Fruit fly (Drosophila melanogaster): ENCODE data around the gene CG34155.

CG34155 gene

dm6 chr3R:30564479-30564878 lies 4.5 kb upstream of the CG34155 start:
- TF ChIP-seq CG9817 (tag; optimal IDR thresholded peaks at IDR 0.05) (no peak), CG10147 (GFP tag; optimal IDR thresholded peaks at IDR 0.05) (no peak), CG2120 (GFP tag; optimal IDR thresholded peaks at IDR 0.05) (peak; percentile 41), Nf-YB (GFP tag; optimal IDR thresholded peaks at IDR 0.05) (no peak), Dfd (GFP tag; optimal IDR thresholded peaks at IDR 0.05) (no peak), CG11504 (tag; optimal IDR thresholded peaks at IDR 0.05) (peak; percentile 7), pan (optimal IDR thresholded peaks at IDR 0.05) (no peak), pan (GFP tag; optimal IDR thresholded peaks at IDR 0.05 in 1 of 2, IDR thresholded peaks at IDR 0.05 in 1 of 2) (peak in 1 of 2 experiments; percentile 14), seq (GFP tag; IDR thresholded peaks at IDR 0.05) (0 out of 2 replicates have a peak, but pooled peaks have one; percentile 9), CG32532 (GFP tag; IDR thresholded peaks at IDR 0.05) (peak; percentile 31; the same call in 1 of the 2 replicates), nerfin-2 (GFP tag; IDR thresholded peaks at IDR 0.05; ENCODE audit: partially characterized antibody) (no peak), CG13424 (tag; optimal IDR thresholded peaks at IDR 0.05) (no peak), row (GFP tag; IDR thresholded peaks at IDR 0.05) (peak; percentile 36; the same call in 1 of the 3 replicates), chn (GFP tag; optimal IDR thresholded peaks at IDR 0.05) (no peak), ci (GFP tag; IDR thresholded peaks at IDR 0.05) (no peak), CG3163 (GFP tag; optimal IDR thresholded peaks at IDR 0.05) (no peak), Blimp-1 (GFP tag; optimal IDR thresholded peaks at IDR 0.05) (no peak), CG15269 (tag; optimal IDR thresholded peaks at IDR 0.05) (peak; percentile 24), Lhr (GFP tag; optimal IDR thresholded peaks at IDR 0.05) (no peak), Sin3A (optimal IDR thresholded peaks at IDR 0.05) (no peak), CG15479 (GFP tag; optimal IDR thresholded peaks at IDR 0.05) (no peak), Drgx (GFP tag; IDR thresholded peaks at IDR 0.05) (peak; percentile 29; the same call in 1 of the 2 replicates), Rfx (GFP tag; IDR thresholded peaks at IDR 0.05) (peak; percentile 36; the same call in 1 of the 2 replicates), CG11695 (GFP tag; IDR thresholded peaks at IDR 0.05) (peak; percentile 76), gem (tag; optimal IDR thresholded peaks at IDR 0.05) (peak; percentile 22), cato (GFP tag; optimal IDR thresholded peaks at IDR 0.05; ENCODE audit: borderline replicate concordance) (no peak), Meics (GFP tag; optimal IDR thresholded peaks at IDR 0.05) (peak; percentile 35), lab (GFP tag; optimal IDR thresholded peaks at IDR 0.05) (peak; percentile 23), Atf-2 (GFP tag; optimal IDR thresholded peaks at IDR 0.05) (no peak), CG9215 (GFP tag; IDR thresholded peaks at IDR 0.05) (no peak), Ada2b (GFP tag; IDR thresholded peaks at IDR 0.05) (no peak), CG31365 (tag; optimal IDR thresholded peaks at IDR 0.05) (no peak), CG2199 (GFP tag; IDR thresholded peaks at IDR 0.05) (no peak), bsh (GFP tag; optimal IDR thresholded peaks at IDR 0.05) (no peak), phol (tag; optimal IDR thresholded peaks at IDR 0.05) (no peak), CG2678 (tag; optimal IDR thresholded peaks at IDR 0.05) (peak; percentile 37), crc (GFP tag; optimal IDR thresholded peaks at IDR 0.05) (no peak), fd102C (GFP tag; optimal IDR thresholded peaks at IDR 0.05) (no peak), tin (GFP tag; optimal IDR thresholded peaks at IDR 0.05) (no peak), dpn (GFP tag; optimal IDR thresholded peaks at IDR 0.05) (no peak), wor (GFP tag; IDR thresholded peaks at IDR 0.05) (no peak), CG12391 (tag; optimal IDR thresholded peaks at IDR 0.05) (no peak), wek (GFP tag; optimal IDR thresholded peaks at IDR 0.05) (no peak), Side (GFP tag; optimal IDR thresholded peaks at IDR 0.05) (no peak), esg (GFP tag; conservative IDR thresholded peaks at IDR 0.05) (no peak), BEAF-32 (GFP tag; optimal IDR thresholded peaks at IDR 0.05) (no peak), Xrp1 (GFP tag; IDR thresholded peaks at IDR 0.05) (no peak), tup (GFP tag; optimal IDR thresholded peaks at IDR 0.05) (no peak), HLHmδ (GFP tag; optimal IDR thresholded peaks at IDR 0.05) (no peak), abd-A (tag; optimal IDR thresholded peaks at IDR 0.05) (no peak), lilli (GFP tag; optimal IDR thresholded peaks at IDR 0.05) (peak; percentile 17)

Data from whole organism, embryonic.